Worm (Caenorhabditis elegans) whole organism, L1 larva: ENCODE measurements around the gene Y22D7AR.7.

Source experiments
- C34B4.2 ChIP-seq: sonication (generic microtip); optimal IDR thresholded peaks from 2 replicates; lab custom pipeline; 2017; ENCODE audit warnings: mild to moderate bottlenecking, missing genetic modification characterization, missing compliant biosample characterization
- aly-2 ChIP-seq: fragments of 150-350 bp; optimal IDR thresholded peaks from 2 replicates; lab custom pipeline; 2014; ENCODE audit warnings: missing biosample characterization, missing genetic modification characterization
- ceh-8 ChIP-seq: fragments of 200-800 bp; sonication (Bioruptor generic); optimal IDR thresholded peaks from 2 replicates; lab custom pipeline; 2018; ENCODE audit warnings: mild to moderate bottlenecking, missing genetic modification characterization, moderate library complexity, missing compliant biosample characterization
- ceh-82 ChIP-seq, 3 experiments: fragments of 150-350 bp in 1 of 3; sonication (generic microtip) in 2 of 3; optimal IDR thresholded peaks; 2 replicates each; lab custom pipeline; 2014 to 2017; ENCODE audit warnings: missing biosample characterization in 3 of 3, missing genetic modification characterization in 3 of 3
- ceh-88 ChIP-seq: fragments of 200-800 bp; sonication (Bioruptor generic); IDR thresholded peaks from 2 replicates; pipeline ENCODE4 v1.3.6; 2022; ENCODE audit warnings: missing genetic modification characterization, missing compliant biosample characterization
- ces-1 ChIP-seq: fragments of 150-350 bp; optimal IDR thresholded peaks from 2 replicates; lab custom pipeline; 2014; ENCODE audit warnings: missing biosample characterization, missing genetic modification reagents, missing genetic modification characterization
- dpl-1 ChIP-seq, 3 experiments: fragments of 150-350 bp in 2 of 3; sonication (generic microtip) in 1 of 3; optimal IDR thresholded peaks; 2 replicates each; lab custom pipeline; 2014 to 2017; ENCODE audit warnings: missing biosample characterization in 3 of 3, missing genetic modification characterization in 3 of 3, missing genetic modification reagents in 3 of 3
- efl-1 ChIP-seq, 4 experiments: fragments of 150-350 bp; optimal IDR thresholded peaks in 3 of 4; peaks in 1 of 4; 1 replicate in 1 of 4; 2 replicates in 3 of 4; lab custom pipeline; 2014; ENCODE audit warnings: missing biosample characterization in 2 of 4, missing genetic modification characterization in 2 of 4, missing genetic modification reagents in 2 of 4
- efl-3 ChIP-seq: fragments of 200-800 bp; sonication (Bioruptor generic); optimal IDR thresholded peaks from 2 replicates; lab custom pipeline; 2018; ENCODE audit warnings: mild to moderate bottlenecking, missing genetic modification characterization, missing compliant biosample characterization
- egl-13 ChIP-seq: sonication (generic microtip); optimal IDR thresholded peaks from 2 replicates; lab custom pipeline; 2016; ENCODE audit warnings: missing genotype, missing genetic modification reagents, missing genetic modification characterization, missing compliant biosample characterization
- ets-5 ChIP-seq: fragments of 200-800 bp; sonication (Bioruptor generic); IDR thresholded peaks from 2 replicates; pipeline ENCODE4 v1.3.6; 2022; ENCODE audit warnings: missing genetic modification characterization, missing compliant biosample characterization
- fkh-4 ChIP-seq: sonication (generic microtip); optimal IDR thresholded peaks from 2 replicates; lab custom pipeline; 2016; ENCODE audit warnings: missing compliant biosample characterization, missing genetic modification characterization, borderline replicate concordance
- fkh-8 ChIP-seq: sonication (generic microtip); optimal IDR thresholded peaks from 2 replicates; lab custom pipeline; 2016; ENCODE audit warnings: mild to moderate bottlenecking, missing genetic modification characterization, missing compliant biosample characterization
- hlh-17 ChIP-seq: fragments of 200-800 bp; sonication (Bioruptor generic); optimal IDR thresholded peaks from 2 replicates; lab custom pipeline; 2018; ENCODE audit warnings: missing genetic modification characterization, mild to moderate bottlenecking, missing compliant biosample characterization, moderate library complexity, borderline replicate concordance
- hlh-4 ChIP-seq: sonication (generic microtip); optimal IDR thresholded peaks from 2 replicates; lab custom pipeline; 2016; ENCODE audit warnings: mild to moderate bottlenecking, missing genetic modification characterization, missing compliant biosample characterization
- irx-1 ChIP-seq: sonication (generic microtip); optimal IDR thresholded peaks from 2 replicates; lab custom pipeline; 2016; ENCODE audit warnings: missing genetic modification characterization, missing compliant biosample characterization
- jun-1 ChIP-seq: fragments of 150-350 bp; optimal IDR thresholded peaks from 2 replicates; lab custom pipeline; 2014; ENCODE audit warnings: missing biosample characterization, missing genetic modification reagents, missing genetic modification characterization
- lin-15B ChIP-seq: fragments of 150-350 bp; sonication (generic microtip); optimal IDR thresholded peaks from 3 replicates; lab custom pipeline; 2014; ENCODE audit warnings: missing biosample characterization, missing genetic modification characterization
- nhr-19 ChIP-seq: fragments of 200-800 bp; sonication (Bioruptor generic); conservative IDR thresholded peaks from 2 replicates; pipeline ENCODE4 v1.3.6; 2022; ENCODE audit warnings: missing genetic modification characterization, missing compliant biosample characterization
- nhr-237 ChIP-seq: fragments of 150-350 bp; optimal IDR thresholded peaks from 2 replicates; lab custom pipeline; 2014; ENCODE audit warnings: missing biosample characterization, missing genetic modification characterization
- nhr-28 ChIP-seq: fragments of 150-350 bp; optimal IDR thresholded peaks from 2 replicates; lab custom pipeline; 2014; ENCODE audit warnings: missing biosample characterization, missing genetic modification characterization
- nhr-85 ChIP-seq: sonication (generic microtip); peaks from one replicate; lab custom pipeline; 2016; ENCODE audit warnings: missing genetic modification characterization, inconsistent platforms, missing compliant biosample characterization
- pax-3 ChIP-seq: fragments of 200-800 bp; sonication (Bioruptor generic); optimal IDR thresholded peaks from 2 replicates; lab custom pipeline; 2018; ENCODE audit warnings: mild to moderate bottlenecking, missing genetic modification characterization, moderate library complexity, missing compliant biosample characterization
- pqm-1 ChIP-seq: sonication (generic microtip); optimal IDR thresholded peaks from 3 replicates; lab custom pipeline; 2017; ENCODE audit warnings: missing biosample characterization, missing genetic modification characterization
- rnt-1 ChIP-seq: sonication (generic microtip); optimal IDR thresholded peaks from 2 replicates; lab custom pipeline; 2016; ENCODE audit warnings: mild to moderate bottlenecking, missing genetic modification characterization, moderate library complexity, missing compliant biosample characterization
- sptf-1 ChIP-seq: fragments of 150-350 bp; optimal IDR thresholded peaks from 2 replicates; lab custom pipeline; 2014; ENCODE audit warnings: missing biosample characterization, missing genetic modification characterization
- tlp-1 ChIP-seq: fragments of 150-350 bp; optimal IDR thresholded peaks from 2 replicates; lab custom pipeline; 2014; ENCODE audit warnings: missing biosample characterization, missing genetic modification characterization
- unc-86 ChIP-seq: sonication (generic microtip); optimal IDR thresholded peaks from 2 replicates; lab custom pipeline; 2016; ENCODE audit warnings: missing genetic modification characterization, missing compliant biosample characterization
- unc-98 ChIP-seq: fragments of 200-800 bp; sonication (Bioruptor generic); IDR thresholded peaks from 2 replicates; pipeline ENCODE4 v1.3.6; 2022; ENCODE audit warnings: missing genetic modification characterization, missing compliant biosample characterization
- zip-4 ChIP-seq: fragments of 200-800 bp; sonication (Bioruptor generic); optimal IDR thresholded peaks from 2 replicates; lab custom pipeline; 2018; ENCODE audit warnings: mild to moderate bottlenecking, missing genetic modification characterization, moderate library complexity, missing compliant biosample characterization
- ztf-4 ChIP-seq: fragments of 150-350 bp; optimal IDR thresholded peaks from 2 replicates; lab custom pipeline; 2014; ENCODE audit warnings: missing biosample characterization, missing genetic modification characterization

Gene Y22D7AR.7

ce11 chrIII:1652925-1653324, 35.0 kb downstream of the Y22D7AR.7 start:
- no peak for TF ChIP-seq efl-1 (optimal IDR thresholded peaks at IDR 0.05; lab: Kevin White, UChicago)
- TF ChIP-seq efl-1 (GFP tag; optimal IDR thresholded peaks at IDR 0.05 in 1 of 2; lab: Kevin White, UChicago): peak in 1 of 2 experiments; percentile 52
- TF ChIP-seq rnt-1 (tag; lab: Kevin White, UChicago): no peak

- TF ChIP-seq pqm-1 (tag; lab: Kevin White, UChicago): no peak
- TF ChIP-seq efl-3 (GFP tag; lab: Kevin White, UChicago): no peak
- TF ChIP-seq C34B4.2 (tag; lab: Kevin White, UChicago): no peak
- TF ChIP-seq lin-15B (tag; lab: Kevin White, UChicago): no peak
- TF ChIP-seq hlh-17 (GFP tag; lab: Kevin White, UChicago): no peak
Measured at ce11 chrIII:1652181-1652580, 35.7 kb downstream of the Y22D7AR.7 start, which contains the start of gene Y22D7AL.1. Y22D7AL.1 (plus strand) TSS chrIII:1652481.

ce11 chrIII:1641163-1641562, 46.7 kb downstream of the Y22D7AR.7 start, which contains the start of gene Y22D7AL.3:
Y22D7AL.3 (plus strand) TSS chrIII:1641463.
- no peak for TF ChIP-seq sptf-1 (tag; lab: Kevin White, UChicago)
- peak; percentile 14 for TF ChIP-seq nhr-85 (tag; lab: Kevin White, UChicago)
- no peak for TF ChIP-seq ceh-82 (tag; optimal IDR thresholded peaks at IDR 0.05; lab: Kevin White, UChicago)
- no peak for TF ChIP-seq efl-1 (optimal IDR thresholded peaks at IDR 0.05; lab: Kevin White, UChicago)
- peak in 1 of 2 experiments; percentile 35 for TF ChIP-seq efl-1 (GFP tag; optimal IDR thresholded peaks at IDR 0.05 in 1 of 2; lab: Kevin White, UChicago)
- no peak for TF ChIP-seq ces-1 (GFP tag; lab: Kevin White, UChicago)
- TF ChIP-seq hlh-4 (tag; lab: Kevin White, UChicago): no peak
- TF ChIP-seq unc-98: no peak

- TF ChIP-seq ztf-4 (no peak), fkh-4 (no peak)
Measured at ce11 chrIII:1638345-1638744, 49.6 kb downstream of the Y22D7AR.7 start.

ce11 chrIII:1634270-1634669, 53.6 kb downstream of the Y22D7AR.7 start, which contains the start of gene Y22D7AL.11:
Y22D7AL.11 (minus strand) TSS chrIII:1634370.
- TF ChIP-seq ceh-88 (no peak), ztf-4 (no peak), nhr-19 (GFP tag; lab: Robert Waterston, UW) (no peak), aly-2 (no peak), irx-1 (tag; lab: Kevin White, UChicago) (no peak), egl-13 (tag; lab: Kevin White, UChicago) (no peak), fkh-8 (no peak), zip-4 (GFP tag; lab: Kevin White, UChicago) (no peak), ceh-8 (no peak), unc-86 (tag; lab: Kevin White, UChicago) (no peak), jun-1 (tag; lab: Kevin White, UChicago) (no peak), tlp-1 (no peak), pax-3 (tag; lab: Kevin White, UChicago) (no peak), unc-98 (no peak), dpl-1 (GFP tag; optimal IDR thresholded peaks at IDR 0.05; lab: Kevin White, UChicago) (no peak), nhr-237 (no peak), ets-5 (no peak), nhr-28 (tag; lab: Kevin White, UChicago) (no peak)
